Fruit fly (Drosophila melanogaster): Measurements from ENCODE around the gene Hk.

Hk gene

dm6 chrX:10232497-10232896 is 30.8 kb downstream of the Hk start (continued):
- TF ChIP-seq CG9932 (GFP tag; IDR thresholded peaks at IDR 0.05) (peak; percentile 44), CG13424 (tag; optimal IDR thresholded peaks at IDR 0.05) (peak; percentile 90), CG8478 (optimal IDR thresholded peaks at IDR 0.05) (no peak), CG3838 (GFP tag; optimal IDR thresholded peaks at IDR 0.05) (peak; percentile 41), Hmx (GFP tag; optimal IDR thresholded peaks at IDR 0.05) (peak; percentile 2), CG18011 (GFP tag; optimal IDR thresholded peaks at IDR 0.05) (peak; percentile 51), CG9727 (GFP tag; optimal IDR thresholded peaks at IDR 0.05) (peak; percentile 31), CG6854 (GFP tag; optimal IDR thresholded peaks at IDR 0.05) (peak; percentile 64), CG11504 (tag; optimal IDR thresholded peaks at IDR 0.05) (peak; percentile 88), CG7786 (GFP tag; optimal IDR thresholded peaks at IDR 0.05) (peak; percentile 47), PHDP (tag; optimal IDR thresholded peaks at IDR 0.05) (peak; percentile 88), shn (GFP tag; optimal IDR thresholded peaks at IDR 0.05) (peak; percentile 65), sug (tag; optimal IDR thresholded peaks at IDR 0.05) (peak; percentile 43), CG14050 (GFP tag; IDR thresholded peaks at IDR 0.05) (peak; percentile 71), CG12104 (GFP tag; optimal IDR thresholded peaks at IDR 0.05) (peak; percentile 32), knrl (GFP tag; IDR thresholded peaks at IDR 0.05; ENCODE audit: partially characterized antibody) (no peak), CG43689 (GFP tag; IDR thresholded peaks at IDR 0.05) (peak; percentile 57), B-H2 (GFP tag; optimal IDR thresholded peaks at IDR 0.05) (no peak), Eip74EF (GFP tag; optimal IDR thresholded peaks at IDR 0.05) (peak in 1 of 2 experiments; percentile 83), CG9215 (GFP tag; IDR thresholded peaks at IDR 0.05) (peak; percentile 32; the same call in 1 of the 2 replicates), CG7963 (GFP tag; IDR thresholded peaks at IDR 0.05; ENCODE audit: partially characterized antibody) (no peak), H2.0 (GFP tag; IDR thresholded peaks at IDR 0.05) (peak; percentile 49; the same call in 1 of the 2 replicates), tin (GFP tag; optimal IDR thresholded peaks at IDR 0.05) (peak; percentile 17), salm (tag; optimal IDR thresholded peaks at IDR 0.05) (peak; percentile 91), zfh2 (GFP tag; optimal IDR thresholded peaks at IDR 0.05) (peak; percentile 35), CG12391 (tag; optimal IDR thresholded peaks at IDR 0.05) (peak; percentile 85), sim (GFP tag; IDR thresholded peaks at IDR 0.05) (no peak), Ptx1 (GFP tag; IDR thresholded peaks at IDR 0.05) (peak; percentile 77), trem (tag; optimal IDR thresholded peaks at IDR 0.05) (peak; percentile 46), cg (GFP tag; optimal IDR thresholded peaks at IDR 0.05) (no peak), CG31388 (GFP tag; optimal IDR thresholded peaks at IDR 0.05) (no peak), CG13123 (GFP tag; optimal IDR thresholded peaks at IDR 0.05) (peak; percentile 33), fu2 (GFP tag; optimal IDR thresholded peaks at IDR 0.05) (peak; percentile 45), bab2 (GFP tag; optimal IDR thresholded peaks at IDR 0.05) (peak; percentile 40), scrt (GFP tag; optimal IDR thresholded peaks at IDR 0.05) (no peak), dysf (GFP tag; IDR thresholded peaks at IDR 0.05) (peak; percentile 77), CG13624 (GFP tag; optimal IDR thresholded peaks at IDR 0.05) (peak; percentile 59), CG30403 (GFP tag; optimal IDR thresholded peaks at IDR 0.05) (peak; percentile 83), bbx (GFP tag; IDR thresholded peaks at IDR 0.05; ENCODE audit: partially characterized antibody) (no peak), cwo (GFP tag; optimal IDR thresholded peaks at IDR 0.05) (peak; percentile 59), CG10209 (GFP tag; optimal IDR thresholded peaks at IDR 0.05) (peak; percentile 54), Dref (GFP tag; IDR thresholded peaks at IDR 0.05) (no peak), CG7357 (GFP tag; IDR thresholded peaks at IDR 0.05) (0 out of 3 replicates have a peak, but pooled peaks have one; percentile 40), p53 (GFP tag; optimal IDR thresholded peaks at IDR 0.05) (no peak), hth (optimal IDR thresholded peaks at IDR 0.05) (no peak), Fer2 (tag; optimal IDR thresholded peaks at IDR 0.05) (no peak), fru (optimal IDR thresholded peaks at IDR 0.05) (no peak), E2f2 (GFP tag; IDR thresholded peaks at IDR 0.05) (peak; percentile 33; the same call in 1 of the 2 replicates), CG12155 (GFP tag; optimal IDR thresholded peaks at IDR 0.05) (peak; percentile 52), HmgD (GFP tag; optimal IDR thresholded peaks at IDR 0.05) (no peak), CHES-1-like (GFP tag; optimal IDR thresholded peaks at IDR 0.05) (peak; percentile 23), wek (GFP tag; optimal IDR thresholded peaks at IDR 0.05) (peak; percentile 45)

Measured in whole organism, embryonic.